Fruit fly (Drosophila melanogaster) whole organism, wandering third instar larva: ENCODE measurements around the gene CG43295.

Experiments used
- Abd-B ChIP-seq: fragments of >200 bp; optimal IDR thresholded peaks from 2 replicates; lab custom pipeline; 2017; ENCODE audit warnings: missing biosample characterization, missing genetic modification characterization
- CG9705 ChIP-seq: fragments of 200-800 bp; sonication (Bioruptor generic); optimal IDR thresholded peaks from 2 replicates; lab custom pipeline; 2018; ENCODE audit warnings: missing biosample characterization, mild to moderate bottlenecking, missing genetic modification characterization
- CrebA ChIP-seq: fragments of 200-800 bp; sonication (Bioruptor generic); optimal IDR thresholded peaks from 2 replicates; lab custom pipeline; 2016; ENCODE audit warnings: missing biosample characterization, mild to moderate bottlenecking, missing genetic modification characterization, borderline replicate concordance
- Dfd ChIP-seq: fragments of >200 bp; optimal IDR thresholded peaks from 2 replicates; lab custom pipeline; 2017; ENCODE audit warnings: missing biosample characterization, missing genetic modification characterization
- Dif ChIP-seq: fragments of 200-275, 200-300 bp; sonication (Bioruptor generic); optimal IDR thresholded peaks from 2 replicates; lab custom pipeline; 2018; ENCODE audit warnings: missing biosample characterization, missing genetic modification characterization; ENCODE audit not compliant: partially characterized antibody
- GATAd ChIP-seq: sonication (Bioruptor generic); optimal IDR thresholded peaks from 2 replicates; lab custom pipeline; 2016; ENCODE audit warnings: missing biosample characterization, missing genetic modification characterization
- HLH106 ChIP-seq: fragments of 200-800 bp; optimal IDR thresholded peaks from 3 replicates; lab custom pipeline; 2019; ENCODE audit warnings: missing biosample characterization, mild to moderate bottlenecking, missing genetic modification characterization, moderate library complexity
- Hnf4 ChIP-seq: fragments of 200-800 bp; sonication (Bioruptor generic); optimal IDR thresholded peaks from 2 replicates; lab custom pipeline; 2016; ENCODE audit warnings: missing biosample characterization, mild to moderate bottlenecking, missing genetic modification characterization
- Hr78 ChIP-seq: fragments of >200 bp; optimal IDR thresholded peaks from 2 replicates; lab custom pipeline; 2017; ENCODE audit warnings: missing biosample characterization, missing genetic modification characterization
- Hr83 ChIP-seq: fragments of 200-300 bp; sonication (Bioruptor generic); optimal IDR thresholded peaks from 2 replicates; lab custom pipeline; 2016; ENCODE audit warnings: missing biosample characterization, mild to moderate bottlenecking, missing genetic modification characterization, moderate library complexity; ENCODE audit not compliant: poor library complexity, severe bottlenecking
- Jra ChIP-seq: sonication (Bioruptor generic); optimal IDR thresholded peaks from 2 replicates; lab custom pipeline; 2016; ENCODE audit warnings: missing biosample characterization, missing genetic modification characterization
- Mio ChIP-seq: sonication (Bioruptor generic); optimal IDR thresholded peaks from 2 replicates; lab custom pipeline; 2016; ENCODE audit warnings: missing biosample characterization, missing genetic modification characterization
- N ChIP-seq: fragments of >200 bp; optimal IDR thresholded peaks from 2 replicates; lab custom pipeline; 2018; ENCODE audit warnings: missing biosample characterization, missing external identifiers, missing genetic modification characterization
- OdsH ChIP-seq: fragments of 200-800 bp; sonication (Bioruptor generic); optimal IDR thresholded peaks from 2 replicates; lab custom pipeline; 2016; ENCODE audit warnings: missing biosample characterization, mild to moderate bottlenecking, missing genetic modification characterization
- Rel ChIP-seq, 2 experiments: fragments of 200-800 bp; sonication (Bioruptor generic) in 1 of 2; optimal IDR thresholded peaks; 2 replicates in 1 of 2; 3 replicates in 1 of 2; lab custom pipeline; 2016 to 2019; ENCODE audit warnings: mild to moderate bottlenecking in 2 of 2, missing biosample characterization in 2 of 2, missing genetic modification characterization in 2 of 2, moderate library complexity in 1 of 2
- Sp1 ChIP-seq: fragments of 200-800 bp; sonication (Bioruptor generic); optimal IDR thresholded peaks from 3 replicates; lab custom pipeline; 2019; ENCODE audit warnings: missing biosample characterization, mild to moderate bottlenecking, missing genetic modification characterization, moderate library complexity
- Vsx2 ChIP-seq: fragments of 200-300, 225-300 bp; sonication (Bioruptor generic); optimal IDR thresholded peaks from 2 replicates; lab custom pipeline; 2018; ENCODE audit warnings: missing biosample characterization, missing genetic modification characterization; ENCODE audit not compliant: partially characterized antibody
- brk ChIP-seq: fragments of 200-800 bp; sonication (Bioruptor generic); optimal IDR thresholded peaks from 2 replicates; lab custom pipeline; 2016; ENCODE audit warnings: missing biosample characterization, mild to moderate bottlenecking, missing genetic modification characterization
- dl ChIP-seq, 2 experiments: fragments of 175-275, 200-275 bp in 1 of 2; fragments of 200-275 bp in 1 of 2; sonication (Bioruptor generic); optimal IDR thresholded peaks; lab custom pipeline; 2018; ENCODE audit warnings: mild to moderate bottlenecking in 2 of 2, missing biosample characterization in 2 of 2, missing genetic modification characterization in 2 of 2, moderate library complexity in 2 of 2; ENCODE audit not compliant: partially characterized antibody in 2 of 2, insufficient read depth in 1 of 2
- dmrt93B ChIP-seq: fragments of 200-800 bp; sonication (Bioruptor generic); optimal IDR thresholded peaks from 2 replicates; lab custom pipeline; 2018; ENCODE audit warnings: missing biosample characterization, mild to moderate bottlenecking, missing genetic modification characterization
- dsf ChIP-seq: sonication (Bioruptor generic); optimal IDR thresholded peaks from 2 replicates; lab custom pipeline; 2016; ENCODE audit warnings: missing biosample characterization, missing genetic modification characterization, borderline replicate concordance
- ey ChIP-seq: fragments of 200-800 bp; sonication (Bioruptor generic); optimal IDR thresholded peaks from 2 replicates; lab custom pipeline; 2016; ENCODE audit warnings: missing biosample characterization, missing genetic modification characterization
- foxo ChIP-seq, 2 experiments: fragments of 200-800 bp; sonication (Bioruptor generic); optimal IDR thresholded peaks; 2 replicates in 1 of 2; 3 replicates in 1 of 2; lab custom pipeline; 2016 to 2017; ENCODE audit warnings: missing biosample characterization in 2 of 2, missing genetic modification characterization in 2 of 2
- fru ChIP-seq: fragments of 200-800 bp; sonication (Bioruptor generic); optimal IDR thresholded peaks from 3 replicates; lab custom pipeline; 2016; ENCODE audit warnings: missing biosample characterization, mild to moderate bottlenecking, missing genetic modification characterization
- h ChIP-seq: fragments of 200-800 bp; sonication (Bioruptor generic); optimal IDR thresholded peaks from 3 replicates; lab custom pipeline; 2016; ENCODE audit warnings: missing biosample characterization, mild to moderate bottlenecking, missing genetic modification characterization
- jim ChIP-seq: fragments of 175-275, 200-325 bp; sonication (Bioruptor generic); optimal IDR thresholded peaks from 2 replicates; lab custom pipeline; 2016; ENCODE audit warnings: missing biosample characterization, mild to moderate bottlenecking, missing genetic modification characterization
- lola ChIP-seq: fragments of >200 bp; optimal IDR thresholded peaks from 2 replicates; lab custom pipeline; 2017; ENCODE audit warnings: missing biosample characterization, missing genetic modification characterization
- pan ChIP-seq: fragments of >200 bp; optimal IDR thresholded peaks from 2 replicates; lab custom pipeline; 2017
- psq ChIP-seq: fragments of 200-800 bp; sonication (Bioruptor generic); optimal IDR thresholded peaks from 3 replicates; lab custom pipeline; 2017; ENCODE audit warnings: missing biosample characterization, mild to moderate bottlenecking, missing genetic modification characterization, moderate library complexity
- sage ChIP-seq: fragments of 200-800 bp; sonication (Bioruptor generic); optimal IDR thresholded peaks from 2 replicates; lab custom pipeline; 2016; ENCODE audit warnings: missing biosample characterization, mild to moderate bottlenecking, missing genetic modification characterization
- tai ChIP-seq: sonication (Bioruptor generic); optimal IDR thresholded peaks from 2 replicates; lab custom pipeline; 2016; ENCODE audit warnings: missing biosample characterization, missing genetic modification characterization
- woc ChIP-seq: sonication (Bioruptor generic); optimal IDR thresholded peaks from 2 replicates; lab custom pipeline; 2016; ENCODE audit warnings: missing biosample characterization, mild to moderate bottlenecking, missing genetic modification characterization

CG43295 gene

DNA sequence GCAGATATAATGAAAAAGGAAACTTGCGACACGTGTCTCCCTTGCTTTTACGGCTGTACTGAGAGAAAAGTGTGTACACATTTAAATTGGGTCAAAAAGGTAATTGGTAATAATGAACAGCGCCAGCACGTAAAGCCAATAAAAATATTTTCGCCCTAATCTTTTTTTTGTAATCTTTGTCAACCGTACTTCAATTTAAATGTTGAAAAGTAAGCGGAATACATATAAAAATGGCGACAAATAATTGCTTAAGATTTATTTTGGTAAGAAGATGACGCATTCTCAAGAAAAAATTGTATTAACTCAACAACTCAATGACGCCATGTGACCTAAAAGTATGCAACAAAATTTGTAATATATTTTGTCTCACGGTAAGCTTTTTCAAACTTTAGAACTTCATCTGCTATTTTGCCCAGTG lies 42.2 kb downstream of the CG43295 start:
- no peak for TF ChIP-seq GATAd (GFP tag; lab: Kevin White, UChicago)
- peak; percentile 10 for TF ChIP-seq Hnf4
- no peak for TF ChIP-seq Vsx2 (GFP tag; lab: Kevin White, UChicago)
- peak; percentile 32 for TF ChIP-seq fru (GFP tag; lab: Kevin White, UChicago)
- peak; percentile 20 for TF ChIP-seq ey
- no peak for TF ChIP-seq lola (GFP tag; lab: Kevin White, UChicago)
- peak; percentile 1 for TF ChIP-seq dmrt93B
- TF ChIP-seq dsf (GFP tag; lab: Kevin White, UChicago) = no peak
- peak; percentile 3 for TF ChIP-seq Jra (GFP tag; lab: Kevin White, UChicago)
- TF ChIP-seq tai (GFP tag; lab: Kevin White, UChicago) = peak; percentile 24
- no peak for TF ChIP-seq pan
- peak in 1 of 2 experiments; percentile 37 for TF ChIP-seq foxo (GFP tag; optimal IDR thresholded peaks at IDR 0.05; lab: Kevin White, UChicago)
- peak; percentile 51 for TF ChIP-seq brk (GFP tag; lab: Kevin White, UChicago)
- TF ChIP-seq h (GFP tag; lab: Kevin White, UChicago) = peak; percentile 31
- TF ChIP-seq Hr78 (GFP tag; lab: Kevin White, UChicago) = no peak
- TF ChIP-seq Sp1 (GFP tag; lab: Kevin White, UChicago) = peak; percentile 2
- TF ChIP-seq woc (GFP tag; lab: Kevin White, UChicago) = peak; percentile 1
- TF ChIP-seq psq (GFP tag; lab: Kevin White, UChicago) = peak; percentile 47

DNA sequence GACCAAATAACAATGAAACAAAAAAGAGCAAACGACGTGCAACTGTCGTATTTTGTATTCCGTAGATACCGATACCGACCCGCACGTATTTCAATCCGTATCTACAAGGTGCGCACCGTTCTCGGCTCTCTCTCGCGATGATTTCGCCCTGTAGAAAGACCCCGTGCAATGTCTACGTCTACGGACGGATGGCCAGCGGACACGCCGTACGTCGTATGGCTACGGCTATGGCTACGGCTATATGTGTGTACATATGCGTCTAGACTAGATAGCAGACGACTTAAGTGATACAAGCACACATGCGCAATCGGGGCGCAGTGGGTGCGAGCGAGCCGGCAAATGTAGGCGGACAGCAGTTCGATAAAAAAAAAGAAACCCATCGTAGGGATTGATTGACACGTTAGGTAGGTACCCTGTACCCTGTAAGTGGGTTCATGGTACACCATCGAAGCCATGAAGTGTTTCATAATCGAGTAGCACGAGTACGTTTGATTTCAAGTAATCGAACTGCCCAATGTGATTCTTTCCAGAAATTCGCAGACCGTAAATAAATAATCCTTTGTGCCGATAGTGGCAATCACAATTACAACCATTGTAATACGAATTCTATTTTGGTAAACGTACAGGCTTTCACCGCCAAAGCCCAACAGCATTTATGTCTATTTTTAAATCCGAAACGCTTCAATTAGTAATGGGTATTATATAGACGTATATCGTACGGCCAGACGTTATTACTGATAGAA lies 43.9 kb downstream of the CG43295 start:
- TF ChIP-seq N (no peak), Rel (GFP tag; optimal IDR thresholded peaks at IDR 0.05; lab: Kevin White, UChicago) (no peak), Rel (tag; optimal IDR thresholded peaks at IDR 0.05; lab: Kevin White, UChicago) (peak; percentile 7), Abd-B (GFP tag; lab: Kevin White, UChicago) (no peak), dl (GFP tag; optimal IDR thresholded peaks at IDR 0.05; lab: Kevin White, UChicago; ENCODE audit: insufficient read depth in 1 of 2, partially characterized antibody in 2 of 2) (peak in 1 of 2 experiments; percentile 42), Hnf4 (no peak), woc (GFP tag; lab: Kevin White, UChicago) (peak; percentile 26), Sp1 (GFP tag; lab: Kevin White, UChicago) (peak; percentile 17), fru (GFP tag; lab: Kevin White, UChicago) (peak; percentile 36), h (GFP tag; lab: Kevin White, UChicago) (peak; percentile 39)

DNA sequence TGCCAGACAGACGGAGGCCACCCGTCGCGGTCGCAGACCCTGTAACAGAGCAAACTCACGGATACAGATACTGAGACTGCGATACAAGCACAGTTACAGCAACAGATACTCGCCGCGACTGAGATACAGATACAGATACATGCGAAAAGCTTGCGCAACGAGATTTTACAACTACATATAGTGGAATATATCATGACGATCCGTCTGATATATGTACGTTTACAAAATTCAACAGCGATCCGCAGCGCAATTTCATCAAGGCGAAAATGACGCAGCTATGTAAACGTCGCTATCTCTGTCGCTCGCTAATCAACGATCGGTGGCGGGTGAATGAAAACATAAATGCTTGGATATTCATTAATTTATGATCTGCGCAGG lies 44.5 kb downstream of the CG43295 start:
- TF ChIP-seq woc (GFP tag; lab: Kevin White, UChicago) = no peak
- TF ChIP-seq CG9705 (GFP tag; lab: Kevin White, UChicago) = no peak
- no peak for TF ChIP-seq Mio (GFP tag; lab: Kevin White, UChicago)
- no peak for TF ChIP-seq foxo (GFP tag; optimal IDR thresholded peaks at IDR 0.05; lab: Kevin White, UChicago)
- no peak for TF ChIP-seq Dif
- TF ChIP-seq h (GFP tag; lab: Kevin White, UChicago) = no peak
- TF ChIP-seq Rel (GFP tag; optimal IDR thresholded peaks at IDR 0.05; lab: Kevin White, UChicago) = no peak
- no peak for TF ChIP-seq Rel (tag; optimal IDR thresholded peaks at IDR 0.05; lab: Kevin White, UChicago)
- no peak for TF ChIP-seq OdsH
- no peak for TF ChIP-seq Dfd (GFP tag; lab: Kevin White, UChicago)
- TF ChIP-seq Hr78 (GFP tag; lab: Kevin White, UChicago) = no peak
- TF ChIP-seq Hr83 (GFP tag; lab: Kevin White, UChicago) = no peak
- no peak for TF ChIP-seq HLH106 (tag; lab: Kevin White, UChicago)
- TF ChIP-seq N = no peak
- TF ChIP-seq dmrt93B = no peak
- TF ChIP-seq, all 38 proteins: peak for 0

DNA sequence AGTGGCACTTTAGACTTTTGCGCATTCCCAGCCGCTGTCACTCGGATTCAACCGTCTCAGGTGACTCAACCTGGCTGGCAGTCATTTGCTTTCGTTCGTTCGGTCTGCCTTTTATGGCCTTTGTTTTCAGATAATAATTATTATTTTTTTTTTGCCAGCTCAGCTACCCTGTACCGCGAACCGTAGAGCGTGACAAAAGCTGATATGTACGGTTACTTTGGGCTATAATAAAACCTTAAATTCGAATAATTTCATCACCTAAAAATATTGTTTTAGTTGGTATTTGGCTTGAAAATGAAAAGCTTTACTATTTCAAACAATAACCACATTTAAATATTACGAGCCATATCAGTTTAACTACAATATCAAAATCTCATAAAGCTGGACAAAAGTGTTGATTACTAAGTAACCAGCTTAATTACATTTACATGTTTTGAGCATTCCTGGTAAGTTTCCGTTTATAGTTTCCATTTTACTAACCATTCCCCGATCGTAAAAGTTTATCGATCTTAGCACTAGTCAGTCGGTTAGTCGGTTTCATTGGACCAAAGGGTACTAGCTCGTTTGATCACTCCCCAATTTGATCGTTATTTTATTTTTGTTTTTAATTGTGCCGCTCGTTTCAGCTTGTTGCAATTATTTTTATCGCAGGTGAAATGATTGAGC lies 45.3 kb downstream of the CG43295 start:
- peak; percentile 47 for TF ChIP-seq Hr83 (GFP tag; lab: Kevin White, UChicago)
- no peak for TF ChIP-seq foxo (GFP tag; optimal IDR thresholded peaks at IDR 0.05; lab: Kevin White, UChicago)
- TF ChIP-seq CrebA = peak; percentile 44
- TF ChIP-seq sage = no peak
- no peak for TF ChIP-seq Hr78 (GFP tag; lab: Kevin White, UChicago)
- TF ChIP-seq jim (GFP tag; lab: Kevin White, UChicago) = no peak
- TF ChIP-seq h (GFP tag; lab: Kevin White, UChicago) = peak; percentile 17
- peak; percentile 54 for TF ChIP-seq brk (GFP tag; lab: Kevin White, UChicago)
- TF ChIP-seq Jra (GFP tag; lab: Kevin White, UChicago) = peak; percentile 16
- peak; percentile 9 for TF ChIP-seq pan
- TF ChIP-seq, all 38 proteins: peak for 6
